Fruit fly (Drosophila melanogaster): ENCODE measurements around the gene CG13297.
"Not testable (repeated sequence)": the region's sequence is repeated elsewhere in the genome, so short reads cannot be mapped to it uniquely, and the experiment has no call there.

The CG13297 gene

dm6 chr3L:6147887-6148286 lies 9.3 kb downstream of the CG13297 start, which contains the start of gene Cpr65Ax1:
Cpr65Ax1 (minus strand) TSS chr3L:6147987.
- TF ChIP-seq Abd-B (GFP tag; optimal IDR thresholded peaks at IDR 0.05); sv (GFP tag; optimal IDR thresholded peaks at IDR 0.05); Dif (GFP tag; optimal IDR thresholded peaks at IDR 0.05; ENCODE audit: partially characterized antibody): not testable (repeated sequence)

DNA sequence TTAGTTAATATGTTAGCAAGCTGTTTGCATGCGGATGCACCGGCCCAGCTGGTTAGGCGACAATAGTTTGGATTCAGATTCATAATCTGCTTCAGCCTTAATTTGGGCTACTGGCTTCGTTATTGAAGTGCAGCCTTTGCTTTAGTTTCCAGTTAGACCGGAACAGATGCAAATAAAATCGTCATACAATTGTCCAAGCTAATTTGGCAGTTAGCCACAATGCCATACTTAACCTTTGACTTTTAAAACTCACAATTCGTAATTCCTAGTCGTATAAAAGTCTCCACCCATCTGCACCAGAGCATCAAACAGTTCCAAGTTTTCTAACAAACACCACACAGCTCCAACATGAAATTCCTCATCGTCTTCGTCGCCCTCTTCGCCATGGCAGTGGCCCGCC lies 10.8 kb downstream of the CG13297 start, which contains the start of gene Lcp65Ab2:
Lcp65Ab2 (plus strand) TSS at position 301 of the 400 bp plus-strand sequence.
- TF ChIP-seq GATAd (GFP tag; optimal IDR thresholded peaks at IDR 0.05); Vsx2 (GFP tag; optimal IDR thresholded peaks at IDR 0.05; ENCODE audit: partially characterized antibody); Hnf4 (GFP tag; optimal IDR thresholded peaks at IDR 0.05): not testable (repeated sequence)

- TF ChIP-seq Vsx2 (GFP tag; optimal IDR thresholded peaks at IDR 0.05; ENCODE audit: partially characterized antibody) (no peak), pan (optimal IDR thresholded peaks at IDR 0.05) (no peak), CG9705 (GFP tag; optimal IDR thresholded peaks at IDR 0.05) (no peak), Dfd (GFP tag; optimal IDR thresholded peaks at IDR 0.05) (no peak), CG32264 (GFP tag; optimal IDR thresholded peaks at IDR 0.05) (no peak), dmrt93B (GFP tag; optimal IDR thresholded peaks at IDR 0.05) (no peak), h (GFP tag; optimal IDR thresholded peaks at IDR 0.05) (no peak), Hnf4 (GFP tag; optimal IDR thresholded peaks at IDR 0.05) (no peak), Myc (optimal IDR thresholded peaks at IDR 0.05) (no peak), rgr (GFP tag; optimal IDR thresholded peaks at IDR 0.05) (no peak), tai (GFP tag; optimal IDR thresholded peaks at IDR 0.05) (no peak), br (GFP tag; optimal IDR thresholded peaks at IDR 0.05) (no peak), psq (GFP tag; optimal IDR thresholded peaks at IDR 0.05) (no peak), N (GFP tag; optimal IDR thresholded peaks at IDR 0.05) (no peak)
Measured at dm6 chr3L:6144769-6145220, 12.4 kb downstream of the CG13297 start, which contains the start of gene Lcp65Ac. Lcp65Ac (plus strand) TSS chr3L:6144819.

DNA sequence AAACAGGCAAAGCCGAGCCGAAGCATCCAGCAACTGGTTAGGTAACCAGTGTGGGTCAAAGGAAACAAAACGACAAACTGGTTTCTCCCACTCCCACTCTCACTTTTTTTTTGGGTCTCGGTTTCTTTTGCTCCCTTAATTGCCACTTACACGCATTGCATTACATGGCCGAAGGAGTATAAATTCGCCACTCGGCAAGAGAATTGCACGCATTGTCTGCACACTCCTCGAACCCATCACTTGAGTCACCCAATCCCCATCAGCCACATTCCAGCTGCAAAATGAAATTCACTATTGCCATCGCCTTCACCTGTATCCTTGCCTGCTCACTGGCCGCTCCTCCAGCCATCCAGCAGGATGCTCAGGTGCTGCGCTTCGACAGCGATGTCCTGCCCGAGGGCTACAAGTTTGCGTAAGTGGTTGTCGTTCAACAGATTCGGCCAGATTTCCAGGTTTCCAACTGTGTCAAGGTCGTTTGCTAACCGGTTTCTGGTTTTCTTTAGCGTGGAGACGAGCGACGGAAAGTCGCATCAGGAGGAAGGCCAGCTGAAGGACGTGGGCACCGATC lies 13.9 kb downstream of the CG13297 start, which contains the start of gene Lcp65Ad:
Lcp65Ad (plus strand) TSS at position 208 of the 568 bp plus-strand sequence.
- TF ChIP-seq CG32264 (GFP tag; optimal IDR thresholded peaks at IDR 0.05), result no peak
- TF ChIP-seq Hr78 (GFP tag; optimal IDR thresholded peaks at IDR 0.05), result no peak
- TF ChIP-seq h (GFP tag; optimal IDR thresholded peaks at IDR 0.05), result no peak
- TF ChIP-seq lola (GFP tag; optimal IDR thresholded peaks at IDR 0.05), result no peak
- no peak for TF ChIP-seq CrebA (GFP tag; optimal IDR thresholded peaks at IDR 0.05; ENCODE audit: borderline replicate concordance)
- TF ChIP-seq jim (GFP tag; optimal IDR thresholded peaks at IDR 0.05), result no peak
- TF ChIP-seq tai (GFP tag; optimal IDR thresholded peaks at IDR 0.05), result no peak
- TF ChIP-seq psq (GFP tag; optimal IDR thresholded peaks at IDR 0.05), result no peak
- TF ChIP-seq Mio (GFP tag; optimal IDR thresholded peaks at IDR 0.05), result no peak
- no peak for TF ChIP-seq brk (GFP tag; optimal IDR thresholded peaks at IDR 0.05)
- TF ChIP-seq Abd-B (GFP tag; optimal IDR thresholded peaks at IDR 0.05), result no peak
- TF ChIP-seq Hnf4 (GFP tag; optimal IDR thresholded peaks at IDR 0.05), result no peak
- TF ChIP-seq Vsx2 (GFP tag; optimal IDR thresholded peaks at IDR 0.05; ENCODE audit: partially characterized antibody), result no peak
- no peak for TF ChIP-seq br (GFP tag; optimal IDR thresholded peaks at IDR 0.05)
- no peak for TF ChIP-seq Dfd (GFP tag; optimal IDR thresholded peaks at IDR 0.05)
- TF ChIP-seq CG9705 (GFP tag; optimal IDR thresholded peaks at IDR 0.05), result no peak
- TF ChIP-seq N (GFP tag; optimal IDR thresholded peaks at IDR 0.05), result no peak
- no peak for TF ChIP-seq Dif (GFP tag; optimal IDR thresholded peaks at IDR 0.05; ENCODE audit: partially characterized antibody)

- TF ChIP-seq Sp1 (GFP tag; optimal IDR thresholded peaks at IDR 0.05), result no peak
- no peak for TF ChIP-seq dmrt93B (GFP tag; optimal IDR thresholded peaks at IDR 0.05)
- TF ChIP-seq usp (GFP tag; optimal IDR thresholded peaks at IDR 0.05), result no peak
- no peak for TF ChIP-seq Jra (GFP tag; optimal IDR thresholded peaks at IDR 0.05)
- TF ChIP-seq Vsx2 (GFP tag; optimal IDR thresholded peaks at IDR 0.05; ENCODE audit: partially characterized antibody), result no peak
- no peak for TF ChIP-seq tai (GFP tag; optimal IDR thresholded peaks at IDR 0.05)
- no peak for TF ChIP-seq woc (GFP tag; optimal IDR thresholded peaks at IDR 0.05)
- TF ChIP-seq sage (GFP tag; optimal IDR thresholded peaks at IDR 0.05), result no peak
- no peak for TF ChIP-seq N (GFP tag; optimal IDR thresholded peaks at IDR 0.05)
- no peak for TF ChIP-seq Hr78 (GFP tag; optimal IDR thresholded peaks at IDR 0.05)
- no peak for TF ChIP-seq OdsH (GFP tag; optimal IDR thresholded peaks at IDR 0.05)
- TF ChIP-seq dl (GFP tag; optimal IDR thresholded peaks at IDR 0.05; ENCODE audit: insufficient read depth in 1 of 2, partially characterized antibody in 2 of 2), result no peak
- TF ChIP-seq rgr (GFP tag; optimal IDR thresholded peaks at IDR 0.05), result no peak
- no peak for TF ChIP-seq jim (GFP tag; optimal IDR thresholded peaks at IDR 0.05)
- no peak for TF ChIP-seq br (GFP tag; optimal IDR thresholded peaks at IDR 0.05)
- no peak for TF ChIP-seq Rel (GFP tag; optimal IDR thresholded peaks at IDR 0.05)
- TF ChIP-seq Rel (tag; optimal IDR thresholded peaks at IDR 0.05), result no peak
Measured at dm6 chr3L:6142313-6142712, 14.9 kb downstream of the CG13297 start, which contains the start of gene Cpr65Aw. Cpr65Aw (minus strand) TSS chr3L:6142413.

All from whole organism, wandering third instar larva.